Worm (Caenorhabditis elegans) whole organism, L4/young adult: ENCODE data around the gene F17C8.9.

Experiments used
- W03F9.2 ChIP-seq: fragments of 150-350 bp; optimal IDR thresholded peaks from 2 replicates; lab custom pipeline; 2014; ENCODE audit warnings: missing biosample characterization, missing genetic modification characterization
- dao-5 ChIP-seq: sonication (generic microtip); optimal IDR thresholded peaks from 2 replicates; lab custom pipeline; 2016; ENCODE audit warnings: missing genotype, missing genetic modification characterization, moderate library complexity, missing compliant biosample characterization
- him-1 ChIP-seq: sonication (generic microtip); optimal IDR thresholded peaks from 2 replicates; lab custom pipeline; 2016; ENCODE audit warnings: missing genotype, missing genetic modification reagents, missing genetic modification characterization, missing compliant biosample characterization

DNA sequence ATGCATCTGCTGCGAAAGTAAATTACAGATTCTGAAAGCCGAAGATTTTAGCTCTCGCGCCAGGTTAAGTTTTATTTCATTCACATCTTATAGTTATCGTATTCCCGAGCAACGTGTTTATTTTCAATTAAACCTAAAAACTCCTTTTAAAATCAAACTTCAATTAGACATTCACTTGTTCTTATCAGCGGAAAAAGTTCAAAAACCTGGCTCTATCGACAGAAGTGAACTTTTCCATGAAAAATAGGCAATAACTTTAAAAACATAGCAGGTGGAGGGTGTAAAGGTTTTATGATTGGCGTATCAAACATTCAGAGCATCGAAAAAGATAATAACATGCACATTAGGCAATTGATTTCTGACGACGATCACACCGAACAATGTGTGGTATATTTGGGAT is 45.2 kb upstream of the F17C8.9 start, which contains the start of gene ppat-1:
- TF ChIP-seq him-1 (tag; lab: Kevin White, UChicago) (no peak), dao-5 (tag; lab: Kevin White, UChicago) (no peak), W03F9.2 (no peak)
